Worm (Caenorhabditis elegans): ENCODE data around the gene F43C11.10.

ce11 chrII:2363673-2364072, 11.2 kb upstream of the F43C11.10 start, which contains the start of gene F43C11.11:
- no peak for TF ChIP-seq ztf-4 (tag; optimal IDR thresholded peaks at IDR 0.05)
- TF ChIP-seq ZK546.5 (tag; optimal IDR thresholded peaks at IDR 0.05) = no peak
- no peak for TF ChIP-seq fos-1 (tag; optimal IDR thresholded peaks at IDR 0.05)
- TF ChIP-seq ama-1 (optimal IDR thresholded peaks at IDR 0.05) = no peak
- no peak for TF ChIP-seq zag-1 (tag; optimal IDR thresholded peaks at IDR 0.05)
- TF ChIP-seq mdl-1 (tag; optimal IDR thresholded peaks at IDR 0.05) = no peak
- TF ChIP-seq unc-62 (GFP tag; optimal IDR thresholded peaks at IDR 0.05) = no peak
- no peak for TF ChIP-seq skn-1 (tag; optimal IDR thresholded peaks at IDR 0.05)
